Worm (Caenorhabditis elegans) whole organism, L3 larva: ENCODE measurements around the gene nlp-28.

Source experiments
- R02D3.7 ChIP-seq: fragments of 150-350 bp; optimal IDR thresholded peaks from 2 replicates; lab custom pipeline; 2014; ENCODE audit warnings: missing biosample characterization, missing genetic modification characterization
- ZK546.5 ChIP-seq: sonication (generic microtip); optimal IDR thresholded peaks from 2 replicates; lab custom pipeline; 2017; ENCODE audit warnings: missing biosample characterization, missing genetic modification characterization
- ceh-16 ChIP-seq: sonication (generic microtip); optimal IDR thresholded peaks from 2 replicates; lab custom pipeline; 2017; ENCODE audit warnings: missing biosample characterization, missing genetic modification characterization
- ceh-28 ChIP-seq: fragments of 150-350 bp; optimal IDR thresholded peaks from 2 replicates; lab custom pipeline; 2014; ENCODE audit warnings: missing biosample characterization, missing genetic modification reagents, missing genetic modification characterization
- egl-27 ChIP-seq: sonication (generic microtip); optimal IDR thresholded peaks from 4 replicates; lab custom pipeline; 2017; ENCODE audit warnings: missing biosample characterization, missing genetic modification reagents, missing genetic modification characterization
- egl-5 ChIP-seq: fragments of 150-350 bp; optimal IDR thresholded peaks from 2 replicates; lab custom pipeline; 2017; ENCODE audit warnings: missing biosample characterization, missing genetic modification reagents, missing genetic modification characterization, inconsistent platforms
- elt-1 ChIP-seq: fragments of 150-350 bp; optimal IDR thresholded peaks from 2 replicates; lab custom pipeline; 2014; ENCODE audit warnings: missing biosample characterization, missing genetic modification characterization
- elt-2 ChIP-seq: sonication (generic microtip); optimal IDR thresholded peaks from 2 replicates; lab custom pipeline; 2016; ENCODE audit warnings: missing genetic modification reagents, mild to moderate bottlenecking, missing genetic modification characterization, missing compliant biosample characterization
- eor-1 ChIP-seq, 2 experiments: fragments of 150-350 bp; optimal IDR thresholded peaks; 2 replicates each; lab custom pipeline; 2014 to 2018; ENCODE audit warnings: missing biosample characterization in 2 of 2, missing genetic modification characterization in 2 of 2
- fkh-10 ChIP-seq: sonication (generic microtip); optimal IDR thresholded peaks from 2 replicates; lab custom pipeline; 2017; ENCODE audit warnings: missing biosample characterization, missing genetic modification reagents, missing genetic modification characterization
- fkh-2 ChIP-seq: fragments of 150-350 bp; optimal IDR thresholded peaks from 2 replicates; lab custom pipeline; 2014; ENCODE audit warnings: missing biosample characterization, missing genetic modification reagents, missing genetic modification characterization
- fos-1 ChIP-seq: fragments of 150-350 bp; optimal IDR thresholded peaks from 2 replicates; lab custom pipeline; 2014; ENCODE audit warnings: missing biosample characterization, missing genetic modification characterization
- hmg-11 ChIP-seq: sonication (generic microtip); optimal IDR thresholded peaks from 2 replicates; lab custom pipeline; 2016; ENCODE audit warnings: missing genetic modification characterization, missing compliant biosample characterization
- lin-15B ChIP-seq: fragments of 150-350 bp; optimal IDR thresholded peaks from 2 replicates; lab custom pipeline; 2014; ENCODE audit warnings: missing biosample characterization, missing genetic modification characterization
- lin-39 ChIP-seq: fragments of 150-350 bp; optimal IDR thresholded peaks from 2 replicates; lab custom pipeline; 2018; ENCODE audit warnings: missing biosample characterization, missing genetic modification reagents, missing genetic modification characterization
- mdl-1 ChIP-seq: fragments of 150-350 bp; optimal IDR thresholded peaks from 2 replicates; lab custom pipeline; 2014; ENCODE audit warnings: missing biosample characterization, missing genetic modification characterization
- mml-1 ChIP-seq: fragments of 150-350 bp; sonication (generic microtip); optimal IDR thresholded peaks from 3 replicates; lab custom pipeline; 2014; ENCODE audit warnings: missing biosample characterization, missing genetic modification characterization
- nfya-1 ChIP-seq: sonication (generic microtip); optimal IDR thresholded peaks from 2 replicates; lab custom pipeline; 2017; ENCODE audit warnings: missing genetic modification characterization, mild to moderate bottlenecking, missing compliant biosample characterization, antibody characterized with exemption, moderate library complexity; ENCODE audit not compliant: insufficient read depth
- nhr-11 ChIP-seq: fragments of 150-350 bp; optimal IDR thresholded peaks from 2 replicates; lab custom pipeline; 2014; ENCODE audit warnings: missing biosample characterization, missing genetic modification characterization
- nhr-23 ChIP-seq: fragments of 150-350 bp; optimal IDR thresholded peaks from 2 replicates; lab custom pipeline; 2014; ENCODE audit warnings: missing biosample characterization, missing genetic modification reagents, missing genetic modification characterization
- nhr-237 ChIP-seq: fragments of 150-350 bp; optimal IDR thresholded peaks from 2 replicates; lab custom pipeline; 2014; ENCODE audit warnings: missing biosample characterization, missing genetic modification characterization
- nhr-25 ChIP-seq: sonication (generic microtip); optimal IDR thresholded peaks from 2 replicates; lab custom pipeline; 2017; ENCODE audit warnings: missing biosample characterization, missing genetic modification characterization
- nhr-28 ChIP-seq: fragments of 150-350 bp; optimal IDR thresholded peaks from 2 replicates; lab custom pipeline; 2014; ENCODE audit warnings: missing biosample characterization, missing genetic modification characterization
- nhr-43 ChIP-seq: sonication (generic microtip); optimal IDR thresholded peaks from 2 replicates; lab custom pipeline; 2016; ENCODE audit warnings: mild to moderate bottlenecking, missing genetic modification characterization, missing compliant biosample characterization; ENCODE audit not compliant: poor library complexity, severe bottlenecking
- nhr-67 ChIP-seq: fragments of 150-350 bp; optimal IDR thresholded peaks from 2 replicates; lab custom pipeline; 2014; ENCODE audit warnings: missing biosample characterization, missing genetic modification characterization
- nhr-76 ChIP-seq: fragments of 150-350 bp; sonication (generic microtip); optimal IDR thresholded peaks from 5 replicates; lab custom pipeline; 2014; ENCODE audit warnings: missing biosample characterization, missing genetic modification characterization
- nhr-77 ChIP-seq: fragments of 150-350 bp; optimal IDR thresholded peaks from 2 replicates; lab custom pipeline; 2014; ENCODE audit warnings: missing biosample characterization, missing genetic modification characterization
- pqm-1 ChIP-seq: fragments of 150-350 bp; optimal IDR thresholded peaks from 2 replicates; lab custom pipeline; 2017; ENCODE audit warnings: missing biosample characterization, missing genetic modification characterization, inconsistent platforms
- sea-2 ChIP-seq: fragments of 150-350 bp; sonication (generic microtip); optimal IDR thresholded peaks from 4 replicates; lab custom pipeline; 2014; ENCODE audit warnings: missing biosample characterization, missing genetic modification reagents, missing genetic modification characterization
- skn-1 ChIP-seq: fragments of 150-350 bp; optimal IDR thresholded peaks from 2 replicates; lab custom pipeline; 2014; ENCODE audit warnings: missing biosample characterization, missing genetic modification characterization
- tbx-2 ChIP-seq: sonication (generic microtip); optimal IDR thresholded peaks from 2 replicates; lab custom pipeline; 2016; ENCODE audit warnings: mild to moderate bottlenecking, missing genetic modification characterization, missing compliant biosample characterization
- unc-39 ChIP-seq: sonication (generic microtip); optimal IDR thresholded peaks from 4 replicates; lab custom pipeline; 2017; ENCODE audit warnings: missing biosample characterization, missing genetic modification characterization
- zag-1 ChIP-seq: fragments of 150-350 bp; optimal IDR thresholded peaks from 2 replicates; lab custom pipeline; 2014; ENCODE audit warnings: missing biosample characterization, missing genetic modification characterization
- ztf-4 ChIP-seq: fragments of 150-350 bp; optimal IDR thresholded peaks from 2 replicates; lab custom pipeline; 2014; ENCODE audit warnings: missing biosample characterization, missing genetic modification characterization

nlp-28 gene

ce11 chrV:3987616-3988015 lies at the start of gene nlp-28:
nlp-28 (plus strand) TSS chrV:3987900.
- TF ChIP-seq nhr-23 (tag; lab: Kevin White, UChicago) (no peak), R02D3.7 (tag; lab: Kevin White, UChicago) (no peak), ceh-28 (tag; lab: Kevin White, UChicago) (no peak), skn-1 (no peak), lin-15B (tag; lab: Kevin White, UChicago) (no peak), fkh-2 (tag; lab: Kevin White, UChicago) (no peak)

ce11 chrV:3938789-3939188 lies 48.9 kb upstream of the nlp-28 start, which contains the start of gene cyp-35B1:
cyp-35B1 (plus strand) TSS chrV:3939032.
- TF ChIP-seq ceh-28 (tag; lab: Kevin White, UChicago) (peak; percentile 19), fos-1 (no peak)

ce11 chrV:3941860-3942259 lies 45.8 kb upstream of the nlp-28 start, which contains the start of gene cyp-35B2:
cyp-35B2 (plus strand) TSS chrV:3942160.
- TF ChIP-seq egl-27 (no peak), nhr-237 (tag; lab: Kevin White, UChicago) (no peak), ztf-4 (tag; lab: Kevin White, UChicago) (no peak), nhr-28 (no peak), nhr-77 (tag; lab: Kevin White, UChicago) (no peak), sea-2 (no peak), R02D3.7 (tag; lab: Kevin White, UChicago) (no peak), ceh-16 (tag; lab: Kevin White, UChicago) (no peak), nhr-25 (tag; lab: Kevin White, UChicago) (no peak), hmg-11 (tag; lab: Kevin White, UChicago) (no peak), zag-1 (tag; lab: Kevin White, UChicago) (no peak), egl-5 (no peak), nhr-43 (tag; lab: Kevin White, UChicago) (no peak)
- TF ChIP-seq, all 47 proteins: peak for 0

ce11 chrV:3943364-3943763 lies 44.3 kb upstream of the nlp-28 start:
- TF ChIP-seq skn-1 (no peak), nfya-1 (tag; lab: Kevin White, UChicago) (no peak), fkh-2 (tag; lab: Kevin White, UChicago) (no peak), mml-1 (tag; lab: Kevin White, UChicago) (no peak), ZK546.5 (tag; lab: Kevin White, UChicago) (no peak), lin-15B (tag; lab: Kevin White, UChicago) (no peak), nhr-67 (tag; lab: Kevin White, UChicago) (no peak), sea-2 (no peak), mdl-1 (tag; lab: Kevin White, UChicago) (no peak), R02D3.7 (tag; lab: Kevin White, UChicago) (no peak), elt-2 (no peak), egl-5 (no peak)

ce11 chrV:3945053-3945452 lies 42.6 kb upstream of the nlp-28 start, which contains the start of gene cyp-35B3:
cyp-35B3 (plus strand) TSS chrV:3945353.
- TF ChIP-seq fkh-2 (tag; lab: Kevin White, UChicago) (no peak), ztf-4 (tag; lab: Kevin White, UChicago) (no peak)
- TF ChIP-seq, all 47 proteins: peak for 0

- TF ChIP-seq lin-39 (tag; lab: Kevin White, UChicago): no peak
- no peak for TF ChIP-seq nhr-76 (tag; lab: Kevin White, UChicago)
- TF ChIP-seq egl-27: no peak
- no peak for TF ChIP-seq mml-1 (tag; lab: Kevin White, UChicago)
- TF ChIP-seq nfya-1 (tag; lab: Kevin White, UChicago): no peak
- no peak for TF ChIP-seq ceh-28 (tag; lab: Kevin White, UChicago)
- no peak for TF ChIP-seq egl-5
- TF ChIP-seq nhr-28: no peak
- TF ChIP-seq tbx-2 (tag; lab: Kevin White, UChicago): no peak
Observed at ce11 chrV:3949723-3950122, 38.0 kb upstream of the nlp-28 start, which contains the start of gene dach-1. dach-1 (plus strand) TSS chrV:3950023.

- no peak for TF ChIP-seq lin-39 (tag; lab: Kevin White, UChicago)
- TF ChIP-seq skn-1: no peak
- no peak for TF ChIP-seq lin-15B (tag; lab: Kevin White, UChicago)
- no peak for TF ChIP-seq ZK546.5 (tag; lab: Kevin White, UChicago)
- no peak for TF ChIP-seq pqm-1 (tag; lab: Kevin White, UChicago)
- no peak for TF ChIP-seq nhr-76 (tag; lab: Kevin White, UChicago)
- no peak for TF ChIP-seq eor-1 (tag; optimal IDR thresholded peaks at IDR 0.05; lab: Kevin White, UChicago)
- TF ChIP-seq nhr-23 (tag; lab: Kevin White, UChicago): no peak
- no peak for TF ChIP-seq fkh-10 (GFP tag; lab: Kevin White, UChicago)
- TF ChIP-seq elt-1 (tag; lab: Kevin White, UChicago): no peak
- TF ChIP-seq nhr-25 (tag; lab: Kevin White, UChicago): no peak
- TF ChIP-seq nhr-11 (tag; lab: Kevin White, UChicago): no peak
- TF ChIP-seq nfya-1 (tag; lab: Kevin White, UChicago): no peak
- TF ChIP-seq fkh-2 (tag; lab: Kevin White, UChicago): no peak
- no peak for TF ChIP-seq fos-1
- no peak for TF ChIP-seq nhr-28
- TF ChIP-seq unc-39 (tag; lab: Kevin White, UChicago): no peak
- TF ChIP-seq egl-27: no peak
- TF ChIP-seq ztf-4 (tag; lab: Kevin White, UChicago): no peak
Observed at ce11 chrV:3953739-3954138, 34.0 kb upstream of the nlp-28 start, which contains the start of gene str-247. str-247 (plus strand) TSS chrV:3954039.
